Fruit fly (Drosophila melanogaster) whole organism, adult: ENCODE data around the gene CG13924.

Experiments used
- CG11617 ChIP-seq: fragments of 200-800 bp; sonication (Bioruptor generic); optimal IDR thresholded peaks from 2 replicates; lab custom pipeline; 2017; ENCODE audit warnings: mild to moderate bottlenecking, missing biosample characterization, missing genetic modification reagents, missing genetic modification characterization
- CG12768 ChIP-seq: fragments of 200-800 bp; sonication (Bioruptor generic); optimal IDR thresholded peaks from 2 replicates; lab custom pipeline; 2017; ENCODE audit warnings: missing biosample characterization, missing genetic modification characterization, mild to moderate bottlenecking, moderate library complexity, missing genetic modification reagents
- CG33017 ChIP-seq: fragments of 200-800 bp; sonication (Bioruptor generic); optimal IDR thresholded peaks from 2 replicates; lab custom pipeline; 2018; ENCODE audit warnings: missing biosample characterization, mild to moderate bottlenecking, missing genetic modification characterization, moderate library complexity
- Crg-1 ChIP-seq: fragments of 200-800 bp; sonication (Bioruptor generic); optimal IDR thresholded peaks from 2 replicates; lab custom pipeline; 2016; ENCODE audit warnings: missing biosample characterization, missing genetic modification characterization
- cnc ChIP-seq, 2 experiments: fragments of >200 bp; optimal IDR thresholded peaks; 2 replicates each; lab custom pipeline; 2017

- TF ChIP-seq Crg-1 (GFP tag; lab: Kevin White, UChicago) (no peak), CG33017 (peak; percentile 8), cnc (optimal IDR thresholded peaks at IDR 0.05; lab: Kevin White, UChicago) (no peak), CG11617 (GFP tag; lab: Kevin White, UChicago) (no peak), CG12768 (no peak)
These were observed 4.6 kb upstream of the CG13924 start, which contains the start of the genes HBS1 and CG12025 for dm6 chr3L:1865121-1865727.
